Worm (Caenorhabditis elegans): Measurements from ENCODE around the gene pcdr-1.

Gene pcdr-1

ce11 chrX:15650919-15651420, 15.6 kb upstream of the pcdr-1 start, which contains the start of gene F59D12.3:
TSS of gene F59D12.3 (minus strand) at chrX:15650969.
- TF ChIP-seq ama-1 (optimal IDR thresholded peaks at IDR 0.05) (no peak), nhr-67 (tag; optimal IDR thresholded peaks at IDR 0.05) (no peak), ceh-28 (tag; optimal IDR thresholded peaks at IDR 0.05) (no peak), egl-27 (tag; optimal IDR thresholded peaks at IDR 0.05) (no peak), unc-62 (GFP tag; optimal IDR thresholded peaks at IDR 0.05) (no peak), nfya-1 (tag; optimal IDR thresholded peaks at IDR 0.05; ENCODE audit: insufficient read depth) (no peak), ZK546.5 (tag; optimal IDR thresholded peaks at IDR 0.05) (no peak), lsy-12 (tag; optimal IDR thresholded peaks at IDR 0.05) (no peak), skn-1 (tag; optimal IDR thresholded peaks at IDR 0.05) (no peak)

ce11 chrX:15653196-15653595, 13.4 kb upstream of the pcdr-1 start:
- TF ChIP-seq lin-39 (tag; optimal IDR thresholded peaks at IDR 0.05) (peak; percentile 55), nhr-237 (tag; optimal IDR thresholded peaks at IDR 0.05) (no peak)

DNA sequence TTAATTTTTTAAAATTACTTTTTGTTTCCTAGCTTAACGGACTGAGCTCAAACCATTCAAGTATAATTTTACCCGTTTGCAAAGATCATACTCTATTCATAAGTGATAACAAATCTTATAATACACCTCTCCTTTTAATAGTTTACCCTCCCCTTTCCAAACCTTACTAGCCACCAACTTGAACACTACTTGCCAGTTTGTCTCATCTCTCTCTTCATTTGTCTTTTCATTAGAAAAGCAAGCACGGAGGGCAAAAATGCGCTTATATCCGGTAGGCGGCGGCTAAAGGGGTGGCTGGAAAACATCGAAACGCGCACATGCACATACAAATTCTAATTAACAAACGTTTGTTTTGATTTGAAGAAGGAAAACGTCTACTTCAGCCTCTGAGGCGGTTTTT, 11.6 kb upstream of the pcdr-1 start:
- TF ChIP-seq fos-1 (tag; optimal IDR thresholded peaks at IDR 0.05), result no peak
- TF ChIP-seq lin-39 (tag; optimal IDR thresholded peaks at IDR 0.05), result no peak
- no peak for TF ChIP-seq nhr-11 (tag; optimal IDR thresholded peaks at IDR 0.05)
- no peak for TF ChIP-seq nhr-237 (tag; optimal IDR thresholded peaks at IDR 0.05)
- no peak for TF ChIP-seq tbx-2 (tag; optimal IDR thresholded peaks at IDR 0.05)
- no peak for TF ChIP-seq ceh-82 (tag; optimal IDR thresholded peaks at IDR 0.05)
- no peak for TF ChIP-seq skn-1 (tag; optimal IDR thresholded peaks at IDR 0.05)
- no peak for TF ChIP-seq aly-2 (tag; optimal IDR thresholded peaks at IDR 0.05)
- TF ChIP-seq egl-27 (tag; optimal IDR thresholded peaks at IDR 0.05), result no peak
- TF ChIP-seq nhr-28 (tag; optimal IDR thresholded peaks at IDR 0.05), result no peak
- TF ChIP-seq snpc-4 (tag; optimal IDR thresholded peaks at IDR 0.05), result no peak
- TF ChIP-seq nhr-43 (tag; optimal IDR thresholded peaks at IDR 0.05; ENCODE audit: poor library complexity, severe bottlenecking), result no peak

DNA sequence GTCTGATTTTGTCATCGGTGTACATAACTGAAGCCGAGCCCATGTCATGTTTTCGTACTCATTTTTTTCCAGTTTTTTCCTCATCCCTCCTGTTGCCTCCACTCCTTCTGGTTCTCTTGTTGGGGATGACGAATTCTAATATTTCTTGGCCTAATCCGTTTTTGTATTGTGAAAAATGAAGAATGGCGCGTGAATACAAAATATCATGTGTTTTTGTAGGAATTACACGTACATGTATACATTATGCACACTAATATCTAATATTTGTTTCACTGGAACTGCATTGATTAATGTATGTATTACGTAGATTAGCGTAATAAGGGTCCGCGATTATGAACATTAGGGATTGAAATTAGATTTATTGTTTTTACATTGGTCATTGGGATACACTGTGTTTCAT, 10.9 kb upstream of the pcdr-1 start:
- TF ChIP-seq R02D3.7 (tag; optimal IDR thresholded peaks at IDR 0.05), result no peak
- no peak for TF ChIP-seq pha-4 (tag; optimal IDR thresholded peaks at IDR 0.05)
- no peak for TF ChIP-seq elt-1 (tag; optimal IDR thresholded peaks at IDR 0.05)
- TF ChIP-seq unc-39 (tag; optimal IDR thresholded peaks at IDR 0.05), result no peak
- TF ChIP-seq nhr-25 (tag; optimal IDR thresholded peaks at IDR 0.05), result no peak
- TF ChIP-seq nhr-12 (tag; optimal IDR thresholded peaks at IDR 0.05), result no peak
- no peak for TF ChIP-seq nhr-77 (tag; optimal IDR thresholded peaks at IDR 0.05)
- no peak for TF ChIP-seq jun-1 (tag; optimal IDR thresholded peaks at IDR 0.05)
- TF ChIP-seq pqm-1 (tag; optimal IDR thresholded peaks at IDR 0.05), result no peak
- no peak for TF ChIP-seq snpc-4 (tag; optimal IDR thresholded peaks at IDR 0.05)
- TF ChIP-seq ama-1 (optimal IDR thresholded peaks at IDR 0.05), result no peak
- no peak for TF ChIP-seq fkh-2 (tag; optimal IDR thresholded peaks at IDR 0.05)
- no peak for TF ChIP-seq skn-1 (tag; optimal IDR thresholded peaks at IDR 0.05)
- no peak for TF ChIP-seq elt-3 (tag; optimal IDR thresholded peaks at IDR 0.05)
- TF ChIP-seq daf-12 (tag; optimal IDR thresholded peaks at IDR 0.05), result no peak
- no peak for TF ChIP-seq lin-39 (tag; optimal IDR thresholded peaks at IDR 0.05)
- no peak for TF ChIP-seq aly-2 (tag; optimal IDR thresholded peaks at IDR 0.05)
- TF ChIP-seq mml-1 (tag; optimal IDR thresholded peaks at IDR 0.05), result no peak

DNA sequence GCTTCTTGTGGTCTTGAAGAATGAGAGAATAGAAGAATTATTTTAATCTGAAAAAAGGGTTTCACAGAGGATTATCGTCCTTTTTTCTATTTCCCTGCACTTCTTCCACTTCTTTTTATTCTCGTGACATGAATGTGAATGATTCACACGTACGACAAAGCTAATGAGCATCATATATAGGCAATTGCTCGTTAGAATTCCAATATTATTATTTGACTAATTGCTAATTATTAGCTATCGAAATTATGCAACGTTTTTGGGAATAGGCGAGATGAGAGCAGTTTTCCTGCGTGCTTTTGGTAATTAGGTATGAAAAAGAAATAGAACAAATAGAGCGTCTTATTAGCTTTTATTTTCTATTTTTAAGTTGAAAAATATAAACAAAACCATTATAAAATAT, 8.8 kb upstream of the pcdr-1 start:
- TF ChIP-seq nhr-11 (tag; optimal IDR thresholded peaks at IDR 0.05) (no peak), tbx-2 (tag; optimal IDR thresholded peaks at IDR 0.05) (no peak), mml-1 (tag; optimal IDR thresholded peaks at IDR 0.05) (no peak), daf-12 (tag; optimal IDR thresholded peaks at IDR 0.05) (no peak), nhr-12 (tag; optimal IDR thresholded peaks at IDR 0.05) (no peak)

- TF ChIP-seq ceh-82 (tag; optimal IDR thresholded peaks at IDR 0.05) (no peak), nhr-237 (tag; optimal IDR thresholded peaks at IDR 0.05) (no peak), hmg-11 (tag; optimal IDR thresholded peaks at IDR 0.05) (peak; percentile 6), nfya-1 (tag; optimal IDR thresholded peaks at IDR 0.05; ENCODE audit: insufficient read depth) (peak; percentile 25), fkh-10 (GFP tag; optimal IDR thresholded peaks at IDR 0.05) (peak; percentile 44), lin-39 (tag; optimal IDR thresholded peaks at IDR 0.05) (peak; percentile 14)
Observed at ce11 chrX:15659561-15659960, 7.0 kb upstream of the pcdr-1 start.

Data from whole organism, L3 larva.